Fruit fly (Drosophila melanogaster) whole organism, embryonic: Measurements from ENCODE around the gene Nmdar1.
A peak's percentile ranks its signal among the peaks of the same experiment; 100 is the strongest.

Experiments used
- ATbp ChIP-seq: fragments of 200-800 bp; sonication (Bioruptor generic); optimal IDR thresholded peaks from 2 replicates; lab custom pipeline; 2017; ENCODE audit warnings: missing biosample characterization, mild to moderate bottlenecking, missing genetic modification characterization, missing genetic modification reagents
- Ada2b ChIP-seq: fragments of 200-800 bp; sonication (Bioruptor generic); IDR thresholded peaks from 2 replicates; pipeline ENCODE4 v1.3.6; 2022; ENCODE audit warnings: missing biosample characterization, missing genetic modification characterization
- Aef1 ChIP-seq: fragments of 200-800 bp; sonication (Bioruptor generic); IDR thresholded peaks from 3 replicates; pipeline ENCODE4 v1.3.6; 2022; ENCODE audit warnings: missing biosample characterization, missing genetic modification characterization
- Atf3 ChIP-seq: fragments of 200-800 bp; sonication (Bioruptor generic); optimal IDR thresholded peaks from 3 replicates; lab custom pipeline; 2016; ENCODE audit warnings: missing biosample characterization, missing genetic modification characterization
- Atf6 ChIP-seq: fragments of 200-800 bp; sonication (Bioruptor generic); IDR thresholded peaks from 2 replicates; pipeline ENCODE4 v1.3.6; 2022; ENCODE audit warnings: missing biosample characterization, missing genetic modification characterization
- CG10462 ChIP-seq: fragments of 200-800 bp; sonication (Bioruptor generic); optimal IDR thresholded peaks from 2 replicates; lab custom pipeline; 2016; ENCODE audit warnings: missing biosample characterization, missing genetic modification characterization
- CG14014 ChIP-seq: fragments of 200-800 bp; sonication (Bioruptor generic); IDR thresholded peaks from 2 replicates; pipeline ENCODE4 v1.3.6; 2022; ENCODE audit warnings: missing biosample characterization, missing genetic modification characterization
- CG14860 ChIP-seq: fragments of 200-800 bp; sonication (Bioruptor generic); IDR thresholded peaks from 3 replicates; pipeline ENCODE4 v1.3.6; 2022; ENCODE audit warnings: missing biosample characterization, missing genetic modification characterization; ENCODE audit not compliant: partially characterized antibody
- CG15601 ChIP-seq: fragments of 200-800 bp; sonication (Bioruptor generic); optimal IDR thresholded peaks from 3 replicates; lab custom pipeline; 2019; ENCODE audit warnings: missing biosample characterization, mild to moderate bottlenecking, missing genetic modification characterization, moderate library complexity
- CG1792 ChIP-seq: fragments of 200-800 bp; sonication (Bioruptor generic); optimal IDR thresholded peaks from 2 replicates; lab custom pipeline; 2016; ENCODE audit warnings: missing biosample characterization, missing genetic modification characterization
- CG18011 ChIP-seq: fragments of 200-800 bp; sonication (Bioruptor generic); optimal IDR thresholded peaks from 2 replicates; lab custom pipeline; 2017; ENCODE audit warnings: missing biosample characterization, missing genetic modification characterization, mild to moderate bottlenecking, moderate library complexity, missing genotype
- CG18619 ChIP-seq: fragments of 200-800 bp; sonication (Bioruptor generic); optimal IDR thresholded peaks from 3 replicates; lab custom pipeline; 2017; ENCODE audit warnings: missing biosample characterization, mild to moderate bottlenecking, missing genetic modification characterization
- CG32532 ChIP-seq: fragments of 200-800 bp; sonication (Bioruptor generic); IDR thresholded peaks from 2 replicates; pipeline ENCODE4 v1.3.6; 2022; ENCODE audit warnings: missing biosample characterization, missing genetic modification characterization
- CG42726 ChIP-seq: fragments of 200-800 bp; sonication (Bioruptor generic); IDR thresholded peaks from 2 replicates; pipeline ENCODE4 v1.3.6; 2022; ENCODE audit warnings: missing biosample characterization, missing genetic modification characterization; ENCODE audit not compliant: partially characterized antibody
- Dfd ChIP-seq, 2 experiments: fragments of >200 bp; optimal IDR thresholded peaks; 2 replicates each; lab custom pipeline; 2017; ENCODE audit warnings: missing biosample characterization in 2 of 2, missing genetic modification characterization in 2 of 2
- Dp ChIP-seq: fragments of 200-800 bp; sonication (Bioruptor generic); optimal IDR thresholded peaks from 2 replicates; lab custom pipeline; 2018; ENCODE audit warnings: missing biosample characterization, mild to moderate bottlenecking, missing genetic modification characterization, moderate library complexity
- Eip74EF ChIP-seq, 2 experiments: fragments of 200-800 bp in 1 of 2; fragments of >200 bp in 1 of 2; sonication (Bioruptor generic) in 1 of 2; optimal IDR thresholded peaks; 2 replicates each; lab custom pipeline; 2017 to 2019; ENCODE audit warnings: missing biosample characterization in 2 of 2, missing genetic modification characterization in 2 of 2, mild to moderate bottlenecking in 1 of 2, moderate library complexity in 1 of 2
- Hmx ChIP-seq: fragments of 200-800 bp; sonication (Bioruptor generic); optimal IDR thresholded peaks from 2 replicates; lab custom pipeline; 2016; ENCODE audit warnings: missing biosample characterization, missing genetic modification characterization
- Lhr ChIP-seq: fragments of 200-800 bp; sonication (Bioruptor generic); optimal IDR thresholded peaks from 3 replicates; lab custom pipeline; 2017; ENCODE audit warnings: mild to moderate bottlenecking, missing biosample characterization, missing genetic modification reagents, missing genetic modification characterization
- MBD-R2 ChIP-seq: fragments of 200-800 bp; sonication (Bioruptor generic); IDR thresholded peaks from 2 replicates; pipeline ENCODE4 v1.3.6; 2022; ENCODE audit warnings: missing biosample characterization, missing genetic modification characterization
- Med ChIP-seq: fragments of 200-800 bp; sonication (Bioruptor generic); peaks from one replicate; lab custom pipeline; 2016; ENCODE audit warnings: missing biosample characterization, missing genetic modification characterization, mild to moderate bottlenecking, inconsistent platforms, moderate library complexity
- Meics ChIP-seq: fragments of 200-800 bp; sonication (Bioruptor generic); optimal IDR thresholded peaks from 2 replicates; lab custom pipeline; 2017; ENCODE audit warnings: missing biosample characterization, mild to moderate bottlenecking, missing genetic modification characterization
- Optix ChIP-seq: fragments of 200-800 bp; sonication (Bioruptor generic); IDR thresholded peaks from 3 replicates; pipeline ENCODE4 v1.3.6; 2022; ENCODE audit warnings: missing biosample characterization, missing genetic modification characterization
- Sox100B ChIP-seq: fragments of 200-800 bp; sonication (Bioruptor generic); optimal IDR thresholded peaks from 3 replicates; lab custom pipeline; 2018; ENCODE audit warnings: missing biosample characterization, mild to moderate bottlenecking, missing genetic modification characterization
- Sry-β ChIP-seq: fragments of 200-800 bp; sonication (Bioruptor generic); optimal IDR thresholded peaks from 2 replicates; lab custom pipeline; 2018; ENCODE audit warnings: missing biosample characterization, mild to moderate bottlenecking, missing genetic modification characterization, moderate library complexity
- Vsx1 ChIP-seq: fragments of 200-800 bp; sonication (Bioruptor generic); optimal IDR thresholded peaks from 2 replicates; lab custom pipeline; 2017; ENCODE audit warnings: missing biosample characterization, mild to moderate bottlenecking, missing genetic modification characterization, missing genetic modification reagents
- al ChIP-seq: fragments of 200-800 bp; sonication (Bioruptor generic); IDR thresholded peaks from 2 replicates; pipeline ENCODE4 v1.3.6; 2022; ENCODE audit warnings: missing biosample characterization, missing genetic modification characterization
- amos ChIP-seq: fragments of 200-800 bp; sonication (Bioruptor generic); IDR thresholded peaks from 2 replicates; pipeline ENCODE4 v1.3.6; 2022; ENCODE audit warnings: missing biosample characterization, missing genetic modification characterization; ENCODE audit not compliant: partially characterized antibody
- ara ChIP-seq: fragments of 200-800 bp; sonication (Bioruptor generic); IDR thresholded peaks from 2 replicates; pipeline ENCODE4 v1.3.6; 2022; ENCODE audit warnings: missing biosample characterization, missing genetic modification characterization
- bsh ChIP-seq, 2 experiments: fragments of 200-800 bp; sonication (Bioruptor generic); optimal IDR thresholded peaks; 2 replicates each; lab custom pipeline; 2017 to 2018; ENCODE audit warnings: mild to moderate bottlenecking in 2 of 2, missing biosample characterization in 2 of 2, missing genetic modification characterization in 2 of 2, moderate library complexity in 1 of 2
- cg ChIP-seq: fragments of 200-800 bp; sonication (Bioruptor generic); optimal IDR thresholded peaks from 3 replicates; lab custom pipeline; 2019; ENCODE audit warnings: missing biosample characterization, mild to moderate bottlenecking, missing genetic modification characterization, moderate library complexity
- croc ChIP-seq: fragments of 200-800 bp; sonication (Bioruptor generic); conservative IDR thresholded peaks from 3 replicates; pipeline ENCODE4 v1.3.6; 2022; ENCODE audit warnings: missing biosample characterization, missing genetic modification characterization
- da ChIP-seq: fragments of 200-800 bp; sonication (Bioruptor generic); optimal IDR thresholded peaks from 2 replicates; lab custom pipeline; 2016; ENCODE audit warnings: missing biosample characterization, missing genetic modification characterization
- dan ChIP-seq: fragments of 200-800 bp; sonication (Bioruptor generic); IDR thresholded peaks from 2 replicates; pipeline ENCODE4 v1.3.6; 2022; ENCODE audit warnings: missing biosample characterization, missing genetic modification characterization
- emc ChIP-seq: fragments of 200-800 bp; sonication (Bioruptor generic); optimal IDR thresholded peaks from 2 replicates; lab custom pipeline; 2016; ENCODE audit warnings: missing biosample characterization, missing genetic modification characterization
- en ChIP-seq: fragments of 200-800 bp; sonication (Bioruptor generic); optimal IDR thresholded peaks from 2 replicates; lab custom pipeline; 2016; ENCODE audit warnings: missing biosample characterization, missing genetic modification characterization
- gcm2 ChIP-seq: fragments of 200-800 bp; sonication (Bioruptor generic); optimal IDR thresholded peaks from 2 replicates; lab custom pipeline; 2016; ENCODE audit warnings: missing biosample characterization, missing genetic modification characterization
- ham ChIP-seq: fragments of 200-800 bp; sonication (Bioruptor generic); IDR thresholded peaks from 2 replicates; pipeline ENCODE4 v1.3.6; 2022; ENCODE audit warnings: missing biosample characterization, missing genetic modification characterization
- hbn ChIP-seq: fragments of 200-800 bp; sonication (Bioruptor generic); IDR thresholded peaks from 2 replicates; pipeline ENCODE4 v1.3.6; 2022; ENCODE audit warnings: missing biosample characterization, missing genetic modification characterization; ENCODE audit not compliant: partially characterized antibody
- insv ChIP-seq, 2 experiments: fragments of 200-800 bp; sonication (Bioruptor generic); optimal IDR thresholded peaks; 3 replicates each; lab custom pipeline; 2016 to 2018; ENCODE audit warnings: missing biosample characterization in 2 of 2, missing genetic modification characterization in 2 of 2
- jumu ChIP-seq: fragments of 200-800 bp; sonication (Bioruptor generic); optimal IDR thresholded peaks from 3 replicates; lab custom pipeline; 2016; ENCODE audit warnings: missing biosample characterization, missing genetic modification characterization
- lab ChIP-seq: fragments of 200-800 bp; sonication (Bioruptor generic); optimal IDR thresholded peaks from 3 replicates; lab custom pipeline; 2017; ENCODE audit warnings: missing biosample characterization, missing genetic modification characterization, mild to moderate bottlenecking, moderate library complexity, missing genetic modification reagents
- mam ChIP-seq: fragments of 200-800 bp; sonication (Bioruptor generic); optimal IDR thresholded peaks from 3 replicates; lab custom pipeline; 2016; ENCODE audit warnings: missing biosample characterization, missing genetic modification characterization
- oc ChIP-seq: fragments of 200-800 bp; sonication (Bioruptor generic); optimal IDR thresholded peaks from 2 replicates; lab custom pipeline; 2018; ENCODE audit warnings: missing biosample characterization, mild to moderate bottlenecking, missing genetic modification characterization, moderate library complexity
- onecut ChIP-seq: fragments of 200-800 bp; sonication (Bioruptor generic); IDR thresholded peaks from 2 replicates; pipeline ENCODE4 v1.3.6; 2022; ENCODE audit warnings: missing biosample characterization, missing genetic modification characterization
- shn ChIP-seq: fragments of 200-800 bp; sonication (Bioruptor generic); optimal IDR thresholded peaks from 3 replicates; lab custom pipeline; 2016; ENCODE audit warnings: missing biosample characterization, missing genetic modification characterization
- tap ChIP-seq: fragments of 200-800 bp; optimal IDR thresholded peaks from 3 replicates; lab custom pipeline; 2019; ENCODE audit warnings: missing biosample characterization, mild to moderate bottlenecking, missing genetic modification characterization, moderate library complexity
- twi ChIP-seq: fragments of 200-800 bp; optimal IDR thresholded peaks from 2 replicates; lab custom pipeline; 2019; ENCODE audit warnings: missing biosample characterization, mild to moderate bottlenecking, missing genetic modification characterization, moderate library complexity
- tx ChIP-seq: fragments of 200-800 bp; sonication (Bioruptor generic); optimal IDR thresholded peaks from 2 replicates; lab custom pipeline; 2016; ENCODE audit warnings: missing biosample characterization, missing genetic modification characterization
- vfl ChIP-seq: fragments of 200-800 bp; sonication (Bioruptor generic); optimal IDR thresholded peaks from 2 replicates; lab custom pipeline; 2016; ENCODE audit warnings: missing biosample characterization, missing genetic modification characterization
- vvl ChIP-seq: fragments of 200-800 bp; sonication (Bioruptor generic); IDR thresholded peaks from 2 replicates; pipeline ENCODE4 v1.3.6; 2022; ENCODE audit warnings: missing biosample characterization, missing genetic modification characterization

Nmdar1 gene

dm6 chr3R:5565623-5566022 is 42.5 kb upstream of the Nmdar1 start (continued):
- TF ChIP-seq tx (GFP tag; lab: Kevin White, UChicago) = peak; percentile 58
- TF ChIP-seq ham (GFP tag; lab: Robert Waterston, UW) = no peak
- TF ChIP-seq twi (tag; lab: Kevin White, UChicago) = peak; percentile 21
- peak; percentile 63 for TF ChIP-seq CG1792 (GFP tag; lab: Kevin White, UChicago)
- TF ChIP-seq CG32532 (GFP tag; lab: Robert Waterston, UW) = peak; percentile 89
- TF ChIP-seq dan = 0 out of 2 replicates have a peak, but pooled peaks have one; percentile 26
- no peak for TF ChIP-seq Dfd (GFP tag; optimal IDR thresholded peaks at IDR 0.05; lab: Kevin White, UChicago)
- TF ChIP-seq Atf6 = peak; percentile 89
- peak; percentile 54 for TF ChIP-seq onecut
- TF ChIP-seq CG15601 (tag; lab: Kevin White, UChicago) = peak; percentile 33
- TF ChIP-seq Dp (GFP tag; lab: Kevin White, UChicago) = no peak
- TF ChIP-seq insv (GFP tag; optimal IDR thresholded peaks at IDR 0.05; lab: Kevin White, UChicago) = no peak
- peak; percentile 60 for TF ChIP-seq en
- peak; percentile 86 for TF ChIP-seq Aef1 (GFP tag; lab: Robert Waterston, UW)
- peak; percentile 30 for TF ChIP-seq Lhr
- TF ChIP-seq croc (GFP tag; lab: Robert Waterston, UW) = peak; percentile 56; the same call in 2 of the 3 replicates
- peak; percentile 91 for TF ChIP-seq Ada2b (GFP tag; lab: Robert Waterston, UW)
- TF ChIP-seq CG14860 (GFP tag; lab: Robert Waterston, UW) = no peak
- TF ChIP-seq ara (GFP tag; lab: Robert Waterston, UW) = peak; percentile 83
- TF ChIP-seq Atf3 (GFP tag; lab: Kevin White, UChicago) = peak; percentile 70
- TF ChIP-seq vvl = peak; percentile 95
- TF ChIP-seq da (GFP tag; lab: Kevin White, UChicago) = peak; percentile 12
- TF ChIP-seq Optix = peak; percentile 90
- TF ChIP-seq CG18619 (GFP tag; lab: Kevin White, UChicago) = peak; percentile 61
- peak; percentile 98 for TF ChIP-seq Med
- peak; percentile 35 for TF ChIP-seq CG10462 (GFP tag; lab: Kevin White, UChicago)
- peak; percentile 65 for TF ChIP-seq mam (GFP tag; lab: Kevin White, UChicago)
- TF ChIP-seq Hmx (GFP tag; lab: Kevin White, UChicago) = no peak
- TF ChIP-seq amos = no peak
- peak; percentile 63 for TF ChIP-seq emc
- no peak for TF ChIP-seq hbn (GFP tag; lab: Robert Waterston, UW)
- TF ChIP-seq CG14014 (GFP tag; lab: Robert Waterston, UW) = peak; percentile 89
- peak; percentile 69 for TF ChIP-seq oc (tag; lab: Kevin White, UChicago)
- peak; percentile 17 for TF ChIP-seq vfl (GFP tag; lab: Kevin White, UChicago)
- peak; percentile 66 for TF ChIP-seq MBD-R2 (GFP tag; lab: Robert Waterston, UW)
- TF ChIP-seq Vsx1 (GFP tag; lab: Kevin White, UChicago) = peak; percentile 66
- peak; percentile 72 for TF ChIP-seq Sox100B (GFP tag; lab: Kevin White, UChicago)
- no peak for TF ChIP-seq CG42726 (GFP tag; lab: Robert Waterston, UW)
- peak; percentile 79 for TF ChIP-seq jumu (GFP tag; lab: Kevin White, UChicago)
- peak in 1 of 2 experiments; percentile 59 for TF ChIP-seq Eip74EF (GFP tag; optimal IDR thresholded peaks at IDR 0.05; lab: Kevin White, UChicago)
- peak; percentile 74 for TF ChIP-seq tap (tag; lab: Kevin White, UChicago)
- TF ChIP-seq bsh (GFP tag; optimal IDR thresholded peaks at IDR 0.05; lab: Kevin White, UChicago) = peak in 1 of 2 experiments; percentile 83
- TF ChIP-seq ATbp (GFP tag; lab: Kevin White, UChicago) = peak; percentile 84
- peak; percentile 79 for TF ChIP-seq Meics (GFP tag; lab: Kevin White, UChicago)
- peak; percentile 61 for TF ChIP-seq CG18011 (GFP tag; lab: Kevin White, UChicago)
- TF ChIP-seq al (GFP tag; lab: Robert Waterston, UW) = peak; percentile 70
- peak; percentile 67 for TF ChIP-seq gcm2 (GFP tag; lab: Kevin White, UChicago)
- TF ChIP-seq Sry-β = no peak
- peak; percentile 93 for TF ChIP-seq lab
- TF ChIP-seq cg (GFP tag; lab: Kevin White, UChicago) = no peak
- peak; percentile 71 for TF ChIP-seq shn (GFP tag; lab: Kevin White, UChicago)
